Worm (Caenorhabditis elegans): ENCODE data around the gene T26H5.14.

ce11 chrV:15436133-15436532 is 12.8 kb upstream of the T26H5.14 start:
- TF ChIP-seq him-1 (tag; optimal IDR thresholded peaks at IDR 0.05) = no peak
- TF ChIP-seq dao-5 (tag; optimal IDR thresholded peaks at IDR 0.05) = no peak
- no peak for TF ChIP-seq W03F9.2 (tag; optimal IDR thresholded peaks at IDR 0.05)

Measured in whole organism, L4/young adult.